Fruit fly (Drosophila melanogaster) whole organism, embryonic: ENCODE results near the gene CG46439.

Experiments
- Bteb2 ChIP-seq: fragments of 200-800 bp; sonication (Bioruptor generic); optimal IDR thresholded peaks from 2 replicates; lab custom pipeline; 2016; ENCODE audit warnings: missing biosample characterization, missing genetic modification characterization
- C15 ChIP-seq: fragments of 200-800 bp; sonication (Bioruptor generic); IDR thresholded peaks from 3 replicates; pipeline ENCODE4 v1.3.6; 2022; ENCODE audit warnings: missing biosample characterization, missing genetic modification characterization
- CG10209 ChIP-seq: fragments of 200-800 bp; sonication (Bioruptor generic); optimal IDR thresholded peaks from 3 replicates; lab custom pipeline; 2017; ENCODE audit warnings: missing biosample characterization, mild to moderate bottlenecking, missing genetic modification characterization, missing genetic modification reagents
- CG10274 ChIP-seq: fragments of 200-800 bp; sonication (Bioruptor generic); optimal IDR thresholded peaks from 3 replicates; lab custom pipeline; 2017; ENCODE audit warnings: missing biosample characterization, mild to moderate bottlenecking, missing genetic modification characterization
- CG11695 ChIP-seq: fragments of 200-800 bp; sonication (Bioruptor generic); IDR thresholded peaks from 3 replicates; pipeline ENCODE4 v1.3.6; 2022; ENCODE audit warnings: missing biosample characterization, missing genetic modification characterization
- CG12659 ChIP-seq: fragments of 200-800 bp; sonication (Bioruptor generic); optimal IDR thresholded peaks from 3 replicates; lab custom pipeline; 2017; ENCODE audit warnings: mild to moderate bottlenecking, missing biosample characterization, missing genetic modification reagents, missing genetic modification characterization
- CG13894 ChIP-seq: fragments of 200-800 bp; sonication (Bioruptor generic); optimal IDR thresholded peaks from 3 replicates; lab custom pipeline; 2018; ENCODE audit warnings: missing biosample characterization, mild to moderate bottlenecking, missing genetic modification characterization, moderate library complexity
- CG2116 ChIP-seq: fragments of 200-800 bp; sonication (Bioruptor generic); optimal IDR thresholded peaks from 3 replicates; lab custom pipeline; 2018; ENCODE audit warnings: missing biosample characterization, mild to moderate bottlenecking, missing genetic modification characterization
- CG30020 ChIP-seq: fragments of 200-800 bp; optimal IDR thresholded peaks from 2 replicates; lab custom pipeline; 2019; ENCODE audit warnings: missing biosample characterization, mild to moderate bottlenecking, missing genetic modification characterization, moderate library complexity
- CG32532 ChIP-seq: fragments of 200-800 bp; sonication (Bioruptor generic); IDR thresholded peaks from 2 replicates; pipeline ENCODE4 v1.3.6; 2022; ENCODE audit warnings: missing biosample characterization, missing genetic modification characterization
- CG32772 ChIP-seq: fragments of 200-800 bp; sonication (Bioruptor generic); IDR thresholded peaks from 2 replicates; pipeline ENCODE4 v1.3.6; 2022; ENCODE audit warnings: missing biosample characterization, missing genetic modification characterization
- CG34376 ChIP-seq: fragments of 200-800 bp; sonication (Bioruptor generic); optimal IDR thresholded peaks from 2 replicates; lab custom pipeline; 2018; ENCODE audit warnings: missing biosample characterization, mild to moderate bottlenecking, missing genetic modification characterization
- CG4360 ChIP-seq: fragments of 200-800 bp; sonication (Bioruptor generic); IDR thresholded peaks from 2 replicates; pipeline ENCODE4 v1.3.6; 2022; ENCODE audit warnings: missing biosample characterization, missing genetic modification characterization
- CG7786 ChIP-seq: fragments of 200-800 bp; sonication (Bioruptor generic); optimal IDR thresholded peaks from 2 replicates; lab custom pipeline; 2016; ENCODE audit warnings: missing biosample characterization, missing genetic modification characterization
- CG8281 ChIP-seq: fragments of 200-800 bp; sonication (Bioruptor generic); optimal IDR thresholded peaks from 2 replicates; lab custom pipeline; 2018; ENCODE audit warnings: missing biosample characterization, mild to moderate bottlenecking, missing genetic modification characterization, moderate library complexity
- CG8290 ChIP-seq, 3 experiments: fragments of 200-800 bp; sonication (Bioruptor generic); optimal IDR thresholded peaks; 2 replicates each; lab custom pipeline; 2016 to 2019; ENCODE audit warnings: missing biosample characterization in 3 of 3, missing genetic modification characterization in 3 of 3, mild to moderate bottlenecking in 2 of 3, moderate library complexity in 1 of 3
- Dll ChIP-seq: fragments of 200-800 bp; sonication (Bioruptor generic); IDR thresholded peaks from 4 replicates; pipeline ENCODE4 v1.3.6; 2022; ENCODE audit warnings: missing biosample characterization, missing genetic modification characterization; ENCODE audit not compliant: partially characterized antibody
- Ets97D ChIP-seq: fragments of 200-800 bp; sonication (Bioruptor generic); optimal IDR thresholded peaks from 3 replicates; lab custom pipeline; 2016; ENCODE audit warnings: missing biosample characterization, missing genetic modification characterization
- HmgZ ChIP-seq: fragments of 200-800 bp; sonication (Bioruptor generic); optimal IDR thresholded peaks from 2 replicates; lab custom pipeline; 2018; ENCODE audit warnings: missing biosample characterization, mild to moderate bottlenecking, missing genetic modification characterization
- Hmr ChIP-seq: fragments of 200-800 bp; sonication (Bioruptor generic); optimal IDR thresholded peaks from 3 replicates; lab custom pipeline; 2017; ENCODE audit warnings: mild to moderate bottlenecking, missing biosample characterization, missing genetic modification reagents, missing genetic modification characterization
- Jarid2 ChIP-seq: fragments of 200-800 bp; sonication (Bioruptor generic); optimal IDR thresholded peaks from 3 replicates; lab custom pipeline; 2017; ENCODE audit warnings: mild to moderate bottlenecking, missing biosample characterization, missing genetic modification reagents, missing genetic modification characterization
- Pdp1 ChIP-seq, 2 experiments: fragments of 200-800 bp; sonication (Bioruptor generic); optimal IDR thresholded peaks; 3 replicates each; lab custom pipeline; 2016; ENCODE audit warnings: missing biosample characterization in 2 of 2, missing genetic modification characterization in 2 of 2, mild to moderate bottlenecking in 1 of 2, moderate library complexity in 1 of 2
- Stat92E ChIP-seq, 3 experiments: fragments of >200 bp in 2 of 3; fragments of 200-800 bp in 1 of 3; sonication (Bioruptor generic) in 1 of 3; optimal IDR thresholded peaks; 2 replicates each; lab custom pipeline; 2017 to 2019; ENCODE audit warnings: missing biosample characterization in 3 of 3, missing genetic modification characterization in 3 of 3, mild to moderate bottlenecking in 1 of 3, moderate library complexity in 1 of 3
- Usf ChIP-seq: fragments of 200-800 bp; sonication (Bioruptor generic); optimal IDR thresholded peaks from 2 replicates; lab custom pipeline; 2017; ENCODE audit warnings: missing genotype, missing biosample characterization, missing genetic modification characterization
- bowl ChIP-seq: fragments of 200-800 bp; sonication (Bioruptor generic); IDR thresholded peaks from 2 replicates; pipeline ENCODE4 v1.3.6; 2022; ENCODE audit warnings: missing biosample characterization, missing genetic modification characterization
- eyg ChIP-seq: fragments of 200-800 bp; sonication (Bioruptor generic); optimal IDR thresholded peaks from 3 replicates; lab custom pipeline; 2016; ENCODE audit warnings: missing biosample characterization, missing genetic modification characterization
- grau ChIP-seq: fragments of 200-800 bp; optimal IDR thresholded peaks from 3 replicates; lab custom pipeline; 2019; ENCODE audit warnings: missing biosample characterization, mild to moderate bottlenecking, missing genetic modification characterization, moderate library complexity
- insv ChIP-seq, 2 experiments: fragments of 200-800 bp; sonication (Bioruptor generic); optimal IDR thresholded peaks; 3 replicates each; lab custom pipeline; 2016 to 2018; ENCODE audit warnings: missing biosample characterization in 2 of 2, missing genetic modification characterization in 2 of 2
- ken ChIP-seq: fragments of 200-800 bp; sonication (Bioruptor generic); IDR thresholded peaks from 3 replicates; pipeline ENCODE4 v1.3.6; 2022; ENCODE audit warnings: missing biosample characterization, missing genetic modification characterization
- lilli ChIP-seq: fragments of 200-800 bp; sonication (Bioruptor generic); optimal IDR thresholded peaks from 3 replicates; lab custom pipeline; 2016; ENCODE audit warnings: missing biosample characterization, missing genetic modification characterization
- oc ChIP-seq: fragments of 200-800 bp; sonication (Bioruptor generic); optimal IDR thresholded peaks from 2 replicates; lab custom pipeline; 2018; ENCODE audit warnings: missing biosample characterization, mild to moderate bottlenecking, missing genetic modification characterization, moderate library complexity
- onecut ChIP-seq: fragments of 200-800 bp; sonication (Bioruptor generic); IDR thresholded peaks from 2 replicates; pipeline ENCODE4 v1.3.6; 2022; ENCODE audit warnings: missing biosample characterization, missing genetic modification characterization
- rib ChIP-seq: fragments of 200-800 bp; sonication (Bioruptor generic); IDR thresholded peaks from 2 replicates; pipeline ENCODE4 v1.3.6; 2022; ENCODE audit warnings: missing biosample characterization, missing genetic modification characterization
- row ChIP-seq: fragments of 200-800 bp; sonication (Bioruptor generic); IDR thresholded peaks from 3 replicates; pipeline ENCODE4 v1.3.6; 2022; ENCODE audit warnings: missing biosample characterization, missing genetic modification characterization
- salm ChIP-seq: fragments of 200-800 bp; sonication (Bioruptor generic); optimal IDR thresholded peaks from 2 replicates; lab custom pipeline; 2018; ENCODE audit warnings: missing biosample characterization, mild to moderate bottlenecking, missing genetic modification characterization
- sc ChIP-seq, 3 experiments: fragments of >200 bp in 2 of 3; fragments of 200-800 bp in 1 of 3; sonication (Bioruptor generic) in 1 of 3; optimal IDR thresholded peaks; 2 replicates in 2 of 3; 3 replicates in 1 of 3; lab custom pipeline; 2017; ENCODE audit warnings: mild to moderate bottlenecking in 1 of 3, missing biosample characterization in 1 of 3, missing genetic modification characterization in 1 of 3, missing genetic modification reagents in 1 of 3
- sd ChIP-seq: fragments of 200-800 bp; sonication (Bioruptor generic); optimal IDR thresholded peaks from 3 replicates; lab custom pipeline; 2018; ENCODE audit warnings: missing biosample characterization, mild to moderate bottlenecking, missing genetic modification characterization, moderate library complexity
- slp2 ChIP-seq: fragments of 200-800 bp; sonication (Bioruptor generic); optimal IDR thresholded peaks from 2 replicates; lab custom pipeline; 2016; ENCODE audit warnings: missing biosample characterization, missing genetic modification characterization
- tna ChIP-seq: fragments of 200-800 bp; sonication (Bioruptor generic); IDR thresholded peaks from 2 replicates; pipeline ENCODE4 v1.3.6; 2022; ENCODE audit warnings: missing biosample characterization, missing genetic modification characterization; ENCODE audit not compliant: partially characterized antibody
- yki ChIP-seq: fragments of >200 bp; optimal IDR thresholded peaks from 3 replicates; lab custom pipeline; 2018

The CG46439 gene

DNA sequence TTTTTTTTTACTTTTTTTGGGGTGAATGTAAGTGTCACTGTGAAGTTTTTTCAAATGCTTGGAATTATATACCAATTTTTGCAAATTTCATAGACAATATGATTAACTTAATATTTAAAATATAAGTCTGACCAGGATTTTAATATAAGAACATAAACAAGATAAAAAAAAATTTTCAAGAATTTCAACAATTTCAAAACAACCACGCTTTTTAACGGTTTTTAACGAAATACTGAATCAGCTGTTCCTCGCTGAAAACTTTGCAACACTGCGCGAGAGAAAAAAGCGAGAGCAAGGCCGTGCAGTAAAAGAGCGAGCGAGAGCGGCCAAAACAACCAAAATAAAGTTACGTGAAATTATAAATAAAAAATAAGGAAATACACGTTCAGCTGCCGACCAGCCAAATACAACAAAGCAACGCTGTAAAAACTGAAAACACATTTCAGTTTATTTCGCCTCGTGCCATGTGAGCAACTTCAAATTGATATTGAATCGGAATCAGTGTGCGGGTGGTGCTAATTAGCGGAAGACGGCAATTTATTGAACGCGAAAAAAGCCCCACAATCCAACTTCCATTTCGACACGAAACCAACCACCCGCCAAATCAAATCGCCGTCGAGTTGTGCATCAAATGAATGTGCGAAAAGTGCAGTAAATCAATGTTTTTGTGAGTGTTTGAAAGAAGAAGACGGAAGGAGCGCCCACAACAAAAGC is at the start of gene CG46439, which contains the start of the genes Iyd and CG33947 (continued):
- TF ChIP-seq Pdp1 (GFP tag; optimal IDR thresholded peaks at IDR 0.05; lab: Kevin White, UChicago) (peak in 1 of 2 experiments; percentile 87), Ets97D (GFP tag; lab: Kevin White, UChicago) (peak; percentile 34), slp2 (GFP tag; lab: Kevin White, UChicago) (no peak), Stat92E (GFP tag; optimal IDR thresholded peaks at IDR 0.05; lab: Kevin White, UChicago) (no peak), onecut (GFP tag; lab: Robert Waterston, UW) (peak; percentile 45; the same call in 1 of the 2 replicates), Jarid2 (GFP tag; lab: Kevin White, UChicago) (no peak), CG32772 (GFP tag; lab: Robert Waterston, UW) (no peak), Dll (GFP tag; lab: Robert Waterston, UW) (no peak), eyg (GFP tag; lab: Kevin White, UChicago) (no peak), row (GFP tag; lab: Robert Waterston, UW) (peak; percentile 35; the same call in 1 of the 3 replicates), HmgZ (tag; lab: Kevin White, UChicago) (peak; percentile 13), CG30020 (tag; lab: Kevin White, UChicago) (no peak), yki (lab: Kevin White, UChicago) (peak; percentile 52), insv (GFP tag; optimal IDR thresholded peaks at IDR 0.05; lab: Kevin White, UChicago) (no peak), Hmr (GFP tag; lab: Kevin White, UChicago) (no peak), grau (tag; lab: Kevin White, UChicago) (peak; percentile 2), CG34376 (GFP tag; lab: Kevin White, UChicago) (peak; percentile 41), CG8281 (tag; lab: Kevin White, UChicago) (no peak), lilli (GFP tag; lab: Kevin White, UChicago) (no peak), CG32532 (GFP tag; lab: Robert Waterston, UW) (peak; percentile 42; the same call in 1 of the 2 replicates), CG7786 (no peak), C15 (GFP tag; lab: Robert Waterston, UW) (0 out of 3 replicates have a peak, but pooled peaks have one; percentile 19), rib (GFP tag; lab: Robert Waterston, UW) (0 out of 2 replicates have a peak, but pooled peaks have one; percentile 26), tna (no peak), salm (tag; lab: Kevin White, UChicago) (no peak), sc (optimal IDR thresholded peaks at IDR 0.05; lab: Kevin White, UChicago) (no peak), sc (GFP tag; optimal IDR thresholded peaks at IDR 0.05; lab: Kevin White, UChicago) (no peak), CG4360 (GFP tag; lab: Robert Waterston, UW) (peak; percentile 38; the same call in 1 of the 2 replicates), CG10274 (no peak), CG2116 (GFP tag; lab: Kevin White, UChicago) (peak; percentile 37), CG12659 (GFP tag; lab: Kevin White, UChicago) (peak; percentile 46), ken (GFP tag; lab: Robert Waterston, UW) (0 out of 3 replicates have a peak, but pooled peaks have one; percentile 19)
- TF ChIP-seq, all 482 proteins: peak for 108

dm6 chr3L:11145065-11145464 is 49.0 kb upstream of the CG46439 start:
- no peak for TF ChIP-seq CG11695 (GFP tag; lab: Robert Waterston, UW)
- TF ChIP-seq oc, result no peak
- TF ChIP-seq Bteb2, result no peak
- TF ChIP-seq CG13894 (tag; lab: Kevin White, UChicago), result peak; percentile 85
- no peak for TF ChIP-seq CG32772 (GFP tag; lab: Robert Waterston, UW)
- peak; percentile 92 for TF ChIP-seq sd (tag; lab: Kevin White, UChicago)
- TF ChIP-seq bowl (GFP tag; lab: Robert Waterston, UW), result 0 out of 2 replicates have a peak, but pooled peaks have one; percentile 10
- TF ChIP-seq Usf (GFP tag; lab: Kevin White, UChicago), result no peak
- TF ChIP-seq CG8290 (GFP tag; optimal IDR thresholded peaks at IDR 0.05; lab: Kevin White, UChicago), result no peak
- no peak for TF ChIP-seq CG8290 (tag; optimal IDR thresholded peaks at IDR 0.05; lab: Kevin White, UChicago)
- TF ChIP-seq CG10209 (GFP tag; lab: Kevin White, UChicago), result no peak
